Fruit fly (Drosophila melanogaster): ENCODE data around the gene Apl.

Gene Apl

DNA sequence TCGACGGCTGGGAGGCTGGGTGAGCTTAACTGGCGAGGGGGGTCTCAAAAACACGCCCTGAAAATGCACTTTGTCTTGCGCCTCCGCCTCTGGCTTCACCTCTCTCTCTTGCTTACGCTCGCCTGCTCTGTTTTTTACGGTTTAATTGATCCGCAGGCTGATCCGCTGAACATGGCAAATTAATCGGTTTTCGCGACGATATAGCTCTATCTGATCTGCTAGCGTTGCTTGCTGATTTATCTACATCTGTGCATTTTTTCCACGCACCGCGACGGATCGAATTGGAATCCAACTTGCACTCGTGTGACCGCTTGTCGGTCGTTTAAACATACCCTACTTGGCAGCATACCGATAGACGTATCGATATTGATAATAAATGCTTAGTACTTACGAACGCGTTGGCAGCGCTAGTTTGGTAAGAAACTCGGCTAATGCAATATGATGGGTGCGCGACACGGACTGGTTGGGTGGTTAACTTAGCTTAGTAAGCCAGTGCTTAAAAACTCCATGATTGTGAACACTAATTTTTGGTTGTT lies 52.7 kb downstream of the Apl start, which contains the start of gene Abl (continued):
- TF ChIP-seq ci (GFP tag; IDR thresholded peaks at IDR 0.05): peak; percentile 76

Measured in whole organism, embryonic.